Worm (Caenorhabditis elegans) whole organism, L4 larva: Measurements from ENCODE around the gene pqn-63.

Source experiments
- F10B5.3 ChIP-seq: sonication (generic microtip); optimal IDR thresholded peaks from 2 replicates; lab custom pipeline; 2016; ENCODE audit warnings: mild to moderate bottlenecking, missing genetic modification characterization, missing compliant biosample characterization
- lim-7 ChIP-seq: fragments of 200-800 bp; sonication (Bioruptor generic); IDR thresholded peaks from 2 replicates; pipeline ENCODE4 v1.3.6; 2022; ENCODE audit warnings: missing genetic modification characterization, missing compliant biosample characterization
- lin-15B ChIP-seq: fragments of 150-350 bp; sonication (generic microtip); optimal IDR thresholded peaks from 3 replicates; lab custom pipeline; 2014; ENCODE audit warnings: missing biosample characterization, missing genetic modification characterization
- pqm-1 ChIP-seq: sonication (generic microtip); optimal IDR thresholded peaks from 2 replicates; lab custom pipeline; 2017; ENCODE audit warnings: missing biosample characterization, missing genetic modification characterization
- zfp-3 ChIP-seq: fragments of 200-800 bp; sonication (Bioruptor generic); conservative IDR thresholded peaks from 2 replicates; pipeline ENCODE4 v1.3.6; 2022; ENCODE audit warnings: missing genetic modification reagents, missing genetic modification characterization, missing compliant biosample characterization

DNA sequence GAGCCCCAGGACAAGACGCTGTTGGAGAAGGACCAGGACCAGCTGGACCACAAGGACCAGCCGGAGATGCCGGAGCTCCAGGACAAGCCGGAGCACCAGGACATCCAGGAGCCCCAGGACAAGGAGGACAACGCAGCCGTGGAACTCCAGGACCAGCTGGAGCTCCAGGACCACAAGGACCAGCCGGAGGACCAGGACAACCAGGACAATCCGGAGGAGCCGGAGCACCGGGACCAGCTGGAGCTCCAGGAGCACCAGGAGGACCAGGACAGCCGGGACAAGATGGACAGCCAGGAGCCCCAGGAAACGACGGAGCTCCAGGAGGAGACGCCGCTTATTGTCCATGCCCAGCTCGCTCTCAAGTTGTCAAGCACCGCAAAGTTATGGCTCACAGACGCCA is 14.7 kb downstream of the pqn-63 start:
- TF ChIP-seq lin-15B (tag; lab: Kevin White, UChicago) = no peak
- TF ChIP-seq pqm-1 = no peak
- 0 out of 2 replicates have a peak, but pooled peaks have one; percentile 28 for TF ChIP-seq lim-7 (GFP tag; lab: Robert Waterston, UW)
- TF ChIP-seq F10B5.3 = no peak
- TF ChIP-seq zfp-3 (GFP tag; lab: Robert Waterston, UW) = no peak
